Fruit fly (Drosophila melanogaster) whole organism, embryonic: ENCODE data around the gene mRpL55.

Source experiments
- Antp ChIP-seq: fragments of 200-800 bp; sonication (Bioruptor generic); optimal IDR thresholded peaks from 3 replicates; lab custom pipeline; 2016; ENCODE audit warnings: missing biosample characterization, missing genetic modification characterization
- BEAF-32 ChIP-seq: fragments of 200-800 bp; sonication (Bioruptor generic); optimal IDR thresholded peaks from 3 replicates; lab custom pipeline; 2017; ENCODE audit warnings: missing biosample characterization, missing genetic modification characterization, mild to moderate bottlenecking, moderate library complexity, missing genetic modification reagents
- CG10366 ChIP-seq: fragments of 200-800 bp; sonication (Bioruptor generic); IDR thresholded peaks from 2 replicates; pipeline ENCODE4 v1.3.6; 2022; ENCODE audit warnings: missing biosample characterization, missing genetic modification characterization
- CG11504 ChIP-seq: fragments of 200-800 bp; sonication (Bioruptor generic); optimal IDR thresholded peaks from 3 replicates; lab custom pipeline; 2019; ENCODE audit warnings: missing biosample characterization, mild to moderate bottlenecking, missing genetic modification characterization, moderate library complexity
- CG12219 ChIP-seq: fragments of 200-800 bp; sonication (Bioruptor generic); optimal IDR thresholded peaks from 3 replicates; lab custom pipeline; 2018; ENCODE audit warnings: missing biosample characterization, mild to moderate bottlenecking, missing genetic modification characterization
- CG13287 ChIP-seq: fragments of 200-800 bp; sonication (Bioruptor generic); IDR thresholded peaks from 2 replicates; pipeline ENCODE4 v1.3.6; 2022; ENCODE audit warnings: missing biosample characterization, missing genetic modification characterization; ENCODE audit not compliant: partially characterized antibody
- CG14050 ChIP-seq: fragments of 200-800 bp; sonication (Bioruptor generic); IDR thresholded peaks from 3 replicates; pipeline ENCODE4 v1.3.6; 2022; ENCODE audit warnings: missing biosample characterization, missing genetic modification characterization
- CG17186 ChIP-seq: fragments of 200-800 bp; sonication (Bioruptor generic); optimal IDR thresholded peaks from 3 replicates; lab custom pipeline; 2017; ENCODE audit warnings: missing biosample characterization, missing genetic modification reagents, missing genetic modification characterization
- CG2875 ChIP-seq: fragments of 200-800 bp; sonication (Bioruptor generic); optimal IDR thresholded peaks from 2 replicates; lab custom pipeline; 2017; ENCODE audit warnings: missing biosample characterization, mild to moderate bottlenecking, missing genetic modification characterization, missing genetic modification reagents
- CG31224 ChIP-seq: fragments of 200-800 bp; sonication (Bioruptor generic); IDR thresholded peaks from 2 replicates; pipeline ENCODE4 v1.3.6; 2022; ENCODE audit warnings: missing biosample characterization, missing genetic modification characterization
- CG32532 ChIP-seq: fragments of 200-800 bp; sonication (Bioruptor generic); IDR thresholded peaks from 2 replicates; pipeline ENCODE4 v1.3.6; 2022; ENCODE audit warnings: missing biosample characterization, missing genetic modification characterization
- CG3281 ChIP-seq: fragments of 200-800 bp; sonication (Bioruptor generic); optimal IDR thresholded peaks from 3 replicates; lab custom pipeline; 2017; ENCODE audit warnings: missing biosample characterization, mild to moderate bottlenecking, missing genetic modification characterization
- CG34224 ChIP-seq: fragments of 200-800 bp; sonication (Bioruptor generic); IDR thresholded peaks from 3 replicates; pipeline ENCODE4 v1.3.6; 2022; ENCODE audit warnings: missing biosample characterization, missing genetic modification characterization; ENCODE audit not compliant: partially characterized antibody
- CG4328 ChIP-seq: fragments of 200-800 bp; sonication (Bioruptor generic); optimal IDR thresholded peaks from 3 replicates; lab custom pipeline; 2017; ENCODE audit warnings: missing biosample characterization, missing genetic modification reagents, missing genetic modification characterization
- CG6791 ChIP-seq: fragments of 200-800 bp; sonication (Bioruptor generic); IDR thresholded peaks from 3 replicates; pipeline ENCODE4 v1.3.6; 2022; ENCODE audit warnings: missing biosample characterization, missing genetic modification characterization; ENCODE audit not compliant: partially characterized antibody
- CG6813 ChIP-seq: fragments of 200-800 bp; sonication (Bioruptor generic); optimal IDR thresholded peaks from 2 replicates; lab custom pipeline; 2017; ENCODE audit warnings: missing biosample characterization, missing genetic modification characterization, mild to moderate bottlenecking, moderate library complexity, missing genetic modification reagents
- CG8478 ChIP-seq: fragments of >200 bp; optimal IDR thresholded peaks from 2 replicates; lab custom pipeline; 2018
- CG8944 ChIP-seq: fragments of 200-800 bp; sonication (Bioruptor generic); optimal IDR thresholded peaks from 3 replicates; lab custom pipeline; 2016; ENCODE audit warnings: missing biosample characterization, missing genetic modification characterization
- Dad ChIP-seq: fragments of 200-800 bp; sonication (Bioruptor generic); optimal IDR thresholded peaks from 3 replicates; lab custom pipeline; 2016; ENCODE audit warnings: missing biosample characterization, missing genetic modification characterization
- Dbx ChIP-seq: fragments of 200-800 bp; sonication (Bioruptor generic); IDR thresholded peaks from 3 replicates; pipeline ENCODE4 v1.3.6; 2022; ENCODE audit warnings: missing biosample characterization, missing genetic modification characterization
- Dll ChIP-seq: fragments of 200-800 bp; sonication (Bioruptor generic); IDR thresholded peaks from 4 replicates; pipeline ENCODE4 v1.3.6; 2022; ENCODE audit warnings: missing biosample characterization, missing genetic modification characterization; ENCODE audit not compliant: partially characterized antibody
- E2f2 ChIP-seq: fragments of 200-800 bp; sonication (Bioruptor generic); IDR thresholded peaks from 2 replicates; pipeline ENCODE4 v1.3.6; 2022; ENCODE audit warnings: missing biosample characterization, missing genetic modification characterization
- Gug ChIP-seq: fragments of 200-800 bp; sonication (Bioruptor generic); IDR thresholded peaks from 4 replicates; pipeline ENCODE4 v1.3.6; 2022; ENCODE audit warnings: missing biosample characterization, missing genetic modification characterization
- HmgD ChIP-seq: fragments of 200-800 bp; sonication (Bioruptor generic); optimal IDR thresholded peaks from 3 replicates; lab custom pipeline; 2016; ENCODE audit warnings: missing biosample characterization, missing genetic modification characterization
- Lpt ChIP-seq: fragments of >200 bp; optimal IDR thresholded peaks from 2 replicates; lab custom pipeline; 2018; ENCODE audit warnings: missing biosample characterization, missing genetic modification characterization
- Mes4 ChIP-seq: fragments of 200-800 bp; sonication (Bioruptor generic); optimal IDR thresholded peaks from 2 replicates; lab custom pipeline; 2016; ENCODE audit warnings: missing biosample characterization, missing genetic modification characterization
- Neu2 ChIP-seq: fragments of 200-800 bp; sonication (Bioruptor generic); optimal IDR thresholded peaks from 3 replicates; lab custom pipeline; 2016; ENCODE audit warnings: missing biosample characterization, missing genetic modification characterization, borderline replicate concordance
- Nf-YC ChIP-seq: fragments of 200-800 bp; optimal IDR thresholded peaks from 3 replicates; lab custom pipeline; 2019; ENCODE audit warnings: missing biosample characterization, mild to moderate bottlenecking, missing genetic modification characterization, moderate library complexity
- Six4 ChIP-seq: fragments of 200-800 bp; sonication (Bioruptor generic); optimal IDR thresholded peaks from 2 replicates; lab custom pipeline; 2016; ENCODE audit warnings: missing biosample characterization, missing genetic modification characterization
- Sox100B ChIP-seq: fragments of 200-800 bp; sonication (Bioruptor generic); optimal IDR thresholded peaks from 3 replicates; lab custom pipeline; 2018; ENCODE audit warnings: missing biosample characterization, mild to moderate bottlenecking, missing genetic modification characterization
- Spps ChIP-seq: fragments of 200-800 bp; sonication (Bioruptor generic); optimal IDR thresholded peaks from 2 replicates; lab custom pipeline; 2018; ENCODE audit warnings: missing biosample characterization, mild to moderate bottlenecking, missing genetic modification characterization
- Stat92E ChIP-seq, 3 experiments: fragments of >200 bp in 2 of 3; fragments of 200-800 bp in 1 of 3; sonication (Bioruptor generic) in 1 of 3; optimal IDR thresholded peaks; 2 replicates each; lab custom pipeline; 2017 to 2019; ENCODE audit warnings: missing biosample characterization in 3 of 3, missing genetic modification characterization in 3 of 3, mild to moderate bottlenecking in 1 of 3, moderate library complexity in 1 of 3
- Taf1 ChIP-seq: fragments of 200-800 bp; sonication (Bioruptor generic); IDR thresholded peaks from 2 replicates; pipeline ENCODE4 v1.3.6; 2022; ENCODE audit warnings: missing biosample characterization, missing genetic modification characterization
- ab ChIP-seq: fragments of 200-800 bp; sonication (Bioruptor generic); optimal IDR thresholded peaks from 2 replicates; lab custom pipeline; 2016; ENCODE audit warnings: missing biosample characterization, missing genetic modification characterization
- bbx ChIP-seq: fragments of 200-800 bp; sonication (Bioruptor generic); IDR thresholded peaks from 2 replicates; pipeline ENCODE4 v1.3.6; 2022; ENCODE audit warnings: missing biosample characterization, missing genetic modification characterization; ENCODE audit not compliant: partially characterized antibody
- bowl ChIP-seq: fragments of 200-800 bp; sonication (Bioruptor generic); IDR thresholded peaks from 2 replicates; pipeline ENCODE4 v1.3.6; 2022; ENCODE audit warnings: missing biosample characterization, missing genetic modification characterization
- corto ChIP-seq: fragments of 200-800 bp; sonication (Bioruptor generic); optimal IDR thresholded peaks from 2 replicates; lab custom pipeline; 2016; ENCODE audit warnings: missing biosample characterization, mild to moderate bottlenecking, missing genetic modification characterization, moderate library complexity
- crol ChIP-seq: fragments of 200-800 bp; sonication (Bioruptor generic); IDR thresholded peaks from 2 replicates; pipeline ENCODE4 v1.3.6; 2022; ENCODE audit warnings: missing biosample characterization, missing genetic modification characterization
- dimm ChIP-seq: fragments of 200-800 bp; sonication (Bioruptor generic); IDR thresholded peaks from 2 replicates; pipeline ENCODE4 v1.3.6; 2022; ENCODE audit warnings: missing biosample characterization, missing genetic modification characterization
- esg ChIP-seq: fragments of 200-800 bp; sonication (Bioruptor generic); conservative IDR thresholded peaks from 2 replicates; pipeline ENCODE4 v1.3.6; 2022; ENCODE audit warnings: missing biosample characterization, missing genetic modification characterization
- gro ChIP-seq: fragments of 200-800 bp; sonication (Bioruptor generic); optimal IDR thresholded peaks from 2 replicates; lab custom pipeline; 2016; ENCODE audit warnings: missing biosample characterization, missing genetic modification characterization
- h ChIP-seq: fragments of >200 bp; optimal IDR thresholded peaks from 2 replicates; lab custom pipeline; 2017
- jing ChIP-seq: fragments of 200-800 bp; sonication (Bioruptor generic); optimal IDR thresholded peaks from 2 replicates; lab custom pipeline; 2018; ENCODE audit warnings: missing biosample characterization, mild to moderate bottlenecking, missing genetic modification characterization
- klu ChIP-seq: fragments of 200-800 bp; sonication (Bioruptor generic); IDR thresholded peaks from 2 replicates; pipeline ENCODE4 v1.3.6; 2022; ENCODE audit warnings: missing biosample characterization, missing genetic modification characterization
- mam ChIP-seq: fragments of 200-800 bp; sonication (Bioruptor generic); optimal IDR thresholded peaks from 3 replicates; lab custom pipeline; 2016; ENCODE audit warnings: missing biosample characterization, missing genetic modification characterization
- org-1 ChIP-seq: fragments of 200-800 bp; sonication (Bioruptor generic); optimal IDR thresholded peaks from 2 replicates; lab custom pipeline; 2017; ENCODE audit warnings: missing biosample characterization, missing genetic modification characterization
- salm ChIP-seq: fragments of 200-800 bp; sonication (Bioruptor generic); optimal IDR thresholded peaks from 2 replicates; lab custom pipeline; 2018; ENCODE audit warnings: missing biosample characterization, mild to moderate bottlenecking, missing genetic modification characterization
- sc ChIP-seq, 3 experiments: fragments of >200 bp in 2 of 3; fragments of 200-800 bp in 1 of 3; sonication (Bioruptor generic) in 1 of 3; optimal IDR thresholded peaks; 2 replicates in 2 of 3; 3 replicates in 1 of 3; lab custom pipeline; 2017; ENCODE audit warnings: mild to moderate bottlenecking in 1 of 3, missing biosample characterization in 1 of 3, missing genetic modification characterization in 1 of 3, missing genetic modification reagents in 1 of 3
- shn ChIP-seq: fragments of 200-800 bp; sonication (Bioruptor generic); optimal IDR thresholded peaks from 3 replicates; lab custom pipeline; 2016; ENCODE audit warnings: missing biosample characterization, missing genetic modification characterization
- sna ChIP-seq: fragments of 200-800 bp; sonication (Bioruptor generic); IDR thresholded peaks from 2 replicates; pipeline ENCODE4 v1.3.6; 2022; ENCODE audit warnings: missing biosample characterization, missing genetic modification characterization; ENCODE audit not compliant: partially characterized antibody
- ssp ChIP-seq: fragments of 200-800 bp; sonication (Bioruptor generic); IDR thresholded peaks from 2 replicates; pipeline ENCODE4 v1.3.6; 2022; ENCODE audit warnings: missing biosample characterization, missing genetic modification characterization
- yki ChIP-seq: fragments of >200 bp; optimal IDR thresholded peaks from 3 replicates; lab custom pipeline; 2018

mRpL55 gene

dm6 chr3R:19073002-19073401 is 21.7 kb downstream of the mRpL55 start (continued):
- TF ChIP-seq CG31224 (GFP tag; lab: Robert Waterston, UW) (no peak), Sox100B (GFP tag; lab: Kevin White, UChicago) (peak; percentile 70), Dll (GFP tag; lab: Robert Waterston, UW) (no peak), dimm (GFP tag; lab: Robert Waterston, UW) (no peak), HmgD (GFP tag; lab: Kevin White, UChicago) (no peak), CG34224 (no peak), Neu2 (GFP tag; lab: Kevin White, UChicago) (no peak), Stat92E (GFP tag; optimal IDR thresholded peaks at IDR 0.05; lab: Kevin White, UChicago) (peak in 1 of 3 experiments; percentile 39), Taf1 (GFP tag; lab: Robert Waterston, UW) (no peak), gro (no peak), salm (tag; lab: Kevin White, UChicago) (no peak), CG11504 (tag; lab: Kevin White, UChicago) (peak; percentile 76), klu (GFP tag; lab: Robert Waterston, UW) (no peak), Spps (peak; percentile 38), CG32532 (no peak), h (lab: Kevin White, UChicago) (no peak), ab (GFP tag; lab: Kevin White, UChicago) (no peak), CG14050 (GFP tag; lab: Robert Waterston, UW) (no peak), Dbx (GFP tag; lab: Robert Waterston, UW) (no peak), shn (GFP tag; lab: Kevin White, UChicago) (no peak), CG12219 (peak; percentile 52), esg (GFP tag; lab: Robert Waterston, UW) (no peak), Six4 (no peak), sna (GFP tag; lab: Robert Waterston, UW) (no peak), Lpt (GFP tag; lab: Kevin White, UChicago) (no peak), yki (lab: Kevin White, UChicago) (no peak), BEAF-32 (no peak), CG4328 (GFP tag; lab: Kevin White, UChicago) (no peak), bowl (GFP tag; lab: Robert Waterston, UW) (no peak), sc (optimal IDR thresholded peaks at IDR 0.05; lab: Kevin White, UChicago) (no peak), sc (GFP tag; optimal IDR thresholded peaks at IDR 0.05; lab: Kevin White, UChicago) (peak; percentile 33), CG8478 (lab: Kevin White, UChicago) (no peak), ssp (no peak), bbx (GFP tag; lab: Robert Waterston, UW) (no peak), CG10366 (GFP tag; lab: Robert Waterston, UW) (no peak), CG6791 (GFP tag; lab: Robert Waterston, UW) (no peak), E2f2 (GFP tag; lab: Robert Waterston, UW) (peak; percentile 23; the same call in 1 of the 2 replicates), corto (GFP tag; lab: Kevin White, UChicago) (no peak), CG17186 (GFP tag; lab: Kevin White, UChicago) (no peak), CG6813 (GFP tag; lab: Kevin White, UChicago) (peak; percentile 2), Antp (no peak), Nf-YC (tag; lab: Kevin White, UChicago) (no peak), CG3281 (GFP tag; lab: Kevin White, UChicago) (no peak), CG13287 (GFP tag; lab: Robert Waterston, UW) (no peak), CG2875 (GFP tag; lab: Kevin White, UChicago) (peak; percentile 51), org-1 (GFP tag; lab: Kevin White, UChicago) (peak; percentile 26), Gug (GFP tag; lab: Robert Waterston, UW) (no peak; the same call in 3 of the 4 replicates), Mes4 (GFP tag; lab: Kevin White, UChicago) (no peak), CG8944 (no peak), jing (peak; percentile 33), crol (GFP tag; lab: Robert Waterston, UW) (no peak), Dad (GFP tag; lab: Kevin White, UChicago) (no peak), mam (GFP tag; lab: Kevin White, UChicago) (no peak)
